Worm (Caenorhabditis elegans) whole organism, young adult: Measurements from ENCODE around the gene C05E7.3.

Experiments used
- attf-5 ChIP-seq: fragments of 200-800 bp; sonication (Bioruptor generic); optimal IDR thresholded peaks from 2 replicates; lab custom pipeline; 2018; ENCODE audit warnings: mild to moderate bottlenecking, missing genetic modification characterization, missing compliant biosample characterization
- hrde-1 ChIP-seq: sonication (generic microtip); optimal IDR thresholded peaks from 2 replicates; lab custom pipeline; 2016; ENCODE audit warnings: missing genetic modification characterization, mild to moderate bottlenecking, missing compliant biosample characterization, moderate library complexity, missing genotype, missing genetic modification reagents, borderline replicate concordance
- lin-35 ChIP-seq, 3 experiments: fragments of 150-350 bp in 2 of 3; sonication (generic microtip) in 1 of 3; optimal IDR thresholded peaks; 2 replicates each; lab custom pipeline; 2014 to 2018; ENCODE audit warnings: missing biosample characterization in 3 of 3, missing genetic modification characterization in 3 of 3, missing genetic modification reagents in 3 of 3
- nfyb-1 ChIP-seq: fragments of 200-800 bp; sonication (Bioruptor generic); IDR thresholded peaks from 2 replicates; pipeline ENCODE4 v1.3.6; 2022; ENCODE audit warnings: missing genetic modification reagents, missing genetic modification characterization, missing compliant biosample characterization

- no peak for TF ChIP-seq lin-35 (GFP tag; optimal IDR thresholded peaks at IDR 0.05; lab: Kevin White, UChicago)
- no peak for TF ChIP-seq attf-5 (GFP tag; lab: Kevin White, UChicago)
- TF ChIP-seq nfyb-1 (GFP tag; lab: Robert Waterston, UW): no peak
- no peak for TF ChIP-seq hrde-1 (tag; lab: Kevin White, UChicago)
These were observed 44.3 kb downstream of the C05E7.3 start for ce11 chrX:12902057-12902652.
